Worm (Caenorhabditis elegans): ENCODE results near the gene mdl-1.

Gene mdl-1

DNA sequence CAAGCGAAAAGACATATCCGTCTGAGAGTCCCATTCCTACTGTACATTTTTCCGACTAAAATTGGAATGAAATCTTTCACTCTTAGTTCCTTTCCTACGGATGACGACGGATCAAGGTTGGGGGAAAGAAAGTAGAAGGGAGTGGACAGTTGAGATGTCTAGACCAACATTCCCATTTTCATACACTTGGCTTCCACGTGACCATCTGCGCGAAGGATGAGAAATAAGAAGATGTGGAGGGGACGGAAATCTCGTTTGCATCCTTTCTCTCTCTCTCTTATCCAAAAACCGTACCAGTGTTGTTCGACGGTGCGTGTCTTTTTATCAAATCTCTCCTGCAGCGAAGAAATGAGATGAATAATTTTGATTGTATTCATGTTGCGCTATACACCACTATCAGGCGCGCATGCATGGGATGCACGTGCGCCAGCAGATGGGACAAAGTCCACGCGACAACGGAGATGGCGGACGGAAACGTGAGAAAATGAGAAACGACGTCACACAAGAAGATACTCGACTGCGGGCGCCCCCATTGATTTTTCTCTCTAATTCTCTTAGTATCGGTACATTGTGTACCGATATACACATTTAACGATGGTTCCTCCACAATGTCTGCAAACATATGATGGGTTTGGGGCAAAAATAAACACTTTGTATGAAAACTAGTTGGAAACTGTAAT, 4.7 kb upstream of the mdl-1 start:
- TF ChIP-seq mdl-1 (tag; optimal IDR thresholded peaks at IDR 0.05) (peak; percentile 100), nhr-6 (tag; optimal IDR thresholded peaks at IDR 0.05) (peak; percentile 68), crh-2 (tag; optimal IDR thresholded peaks at IDR 0.05) (peak; percentile 94), mab-5 (tag; optimal IDR thresholded peaks at IDR 0.05) (peak; percentile 30), mbf-1 (tag; optimal IDR thresholded peaks at IDR 0.05) (no peak), gmeb-1 (tag; optimal IDR thresholded peaks at IDR 0.05) (peak; percentile 62), nhr-23 (tag; optimal IDR thresholded peaks at IDR 0.05) (no peak), C34F6.9 (tag; optimal IDR thresholded peaks at IDR 0.05) (peak; percentile 80), skn-1 (tag; optimal IDR thresholded peaks at IDR 0.05) (no peak), snpc-4 (tag; optimal IDR thresholded peaks at IDR 0.05) (peak; percentile 57), Y55F3AM.14 (GFP tag; optimal IDR thresholded peaks at IDR 0.05) (peak; percentile 93), nhr-21 (tag; optimal IDR thresholded peaks at IDR 0.05) (peak; percentile 99), sem-4 (tag; optimal IDR thresholded peaks at IDR 0.05) (peak; percentile 95), lin-11 (tag; optimal IDR thresholded peaks at IDR 0.05) (peak; percentile 78), sma-3 (GFP tag; optimal IDR thresholded peaks at IDR 0.05) (peak; percentile 99), fos-1 (tag; optimal IDR thresholded peaks at IDR 0.05) (peak; percentile 79), elt-3 (tag; optimal IDR thresholded peaks at IDR 0.05) (no peak), alr-1 (tag; optimal IDR thresholded peaks at IDR 0.05) (no peak), ceh-16 (tag; optimal IDR thresholded peaks at IDR 0.05) (peak; percentile 93), lsy-2 (tag; optimal IDR thresholded peaks at IDR 0.05) (peak; percentile 12 to 73), ztf-4 (tag; optimal IDR thresholded peaks at IDR 0.05) (peak; percentile 58), ztf-1 (GFP tag; conservative IDR thresholded peaks at IDR 0.05) (no peak), unc-55 (GFP tag; optimal IDR thresholded peaks at IDR 0.05) (peak; percentile 38), zag-1 (tag; optimal IDR thresholded peaks at IDR 0.05) (peak; percentile 29), ZK546.5 (tag; optimal IDR thresholded peaks at IDR 0.05) (no peak), F13H6.1 (tag; optimal IDR thresholded peaks at IDR 0.05) (peak; percentile 98), lin-13 (GFP tag; optimal IDR thresholded peaks at IDR 0.05) (peak; percentile 25), blmp-1 (tag; optimal IDR thresholded peaks at IDR 0.05; ENCODE audit: insufficient read depth) (peak; percentile 89), aly-2 (tag; optimal IDR thresholded peaks at IDR 0.05) (no peak), nhr-129 (tag; optimal IDR thresholded peaks at IDR 0.05) (peak; percentile 88), egl-27 (tag; optimal IDR thresholded peaks at IDR 0.05) (peak; percentile 96), nhr-12 (tag; optimal IDR thresholded peaks at IDR 0.05) (no peak), nhr-77 (tag; optimal IDR thresholded peaks at IDR 0.05) (no peak), nhr-25 (tag; optimal IDR thresholded peaks at IDR 0.05) (peak; percentile 96), sma-9 (GFP tag; optimal IDR thresholded peaks at IDR 0.05) (peak; percentile 100), sma-9 (tag; optimal IDR thresholded peaks at IDR 0.05) (peak; percentile 80)

DNA sequence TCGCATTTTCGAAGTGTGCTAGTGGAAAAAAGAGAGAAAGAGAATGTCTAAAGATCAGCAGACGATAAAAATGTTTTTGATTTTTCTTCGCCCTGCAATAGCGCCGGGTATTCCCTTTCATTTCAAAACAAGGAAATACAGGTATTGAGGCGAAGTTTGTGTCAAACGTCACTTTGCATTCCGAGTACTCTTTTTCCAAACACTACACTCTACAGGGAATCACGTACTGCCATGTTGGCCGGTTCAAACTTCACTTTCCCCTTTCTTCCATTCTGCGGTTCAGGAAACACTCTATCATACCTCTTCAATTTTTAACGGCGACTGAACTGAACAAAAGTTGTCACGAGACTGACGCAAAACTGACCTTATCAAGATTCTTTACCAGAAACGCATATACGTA, 3.6 kb upstream of the mdl-1 start:
- TF ChIP-seq sem-4 (tag; optimal IDR thresholded peaks at IDR 0.05), result no peak
- TF ChIP-seq elt-1 (tag; optimal IDR thresholded peaks at IDR 0.05), result no peak
- TF ChIP-seq blmp-1 (tag; optimal IDR thresholded peaks at IDR 0.05; ENCODE audit: insufficient read depth), result peak; percentile 52
- TF ChIP-seq snpc-4 (tag; optimal IDR thresholded peaks at IDR 0.05), result no peak

DNA sequence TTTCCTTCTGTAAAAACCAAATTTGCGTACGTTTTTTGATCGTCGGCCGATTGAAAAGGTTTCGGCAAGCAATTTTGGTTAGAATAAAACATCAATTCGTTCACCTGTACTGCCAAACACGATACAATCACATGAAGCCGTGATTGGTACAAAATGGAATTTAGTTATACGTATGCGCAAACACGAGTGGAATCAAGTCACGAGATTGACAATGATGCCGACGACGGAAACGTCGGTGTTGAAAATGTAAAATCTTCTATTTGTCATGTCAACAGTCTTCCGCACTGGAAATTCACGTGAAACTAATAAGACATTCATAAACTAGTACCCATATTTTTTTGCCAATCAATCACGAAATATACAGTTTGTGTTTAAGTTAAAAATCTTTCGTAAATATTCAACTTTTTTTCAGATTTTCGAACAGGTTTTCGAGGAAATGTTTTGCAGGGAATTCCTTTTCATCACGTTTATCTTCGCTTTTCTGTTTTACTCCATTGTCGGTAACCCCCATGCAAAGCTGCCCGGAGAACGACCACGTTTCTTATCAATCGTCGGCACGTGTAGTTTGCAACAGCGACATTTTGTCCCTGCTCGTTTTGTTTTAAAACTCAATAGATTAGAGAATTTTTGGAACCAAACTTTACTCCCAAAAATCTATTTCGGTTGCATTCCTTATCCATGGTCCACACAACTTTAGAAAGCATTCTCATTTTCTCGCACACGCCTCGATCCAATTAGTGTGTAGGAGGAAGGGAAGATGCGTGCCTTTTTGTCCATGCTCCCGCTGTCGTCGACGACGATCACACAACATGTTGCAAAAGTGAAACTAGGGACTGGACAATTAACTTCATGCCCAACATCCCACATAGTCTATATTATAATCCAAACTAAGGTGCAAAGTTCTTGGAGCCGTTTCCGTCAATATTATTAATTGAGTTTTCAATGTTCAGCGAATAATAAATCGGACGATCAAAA, 2.8 kb upstream of the mdl-1 start:
- TF ChIP-seq F13H6.1 (tag; optimal IDR thresholded peaks at IDR 0.05) (peak; percentile 7), nhr-6 (tag; optimal IDR thresholded peaks at IDR 0.05) (no peak), crh-2 (tag; optimal IDR thresholded peaks at IDR 0.05) (peak; percentile 51), Y55F3AM.14 (GFP tag; optimal IDR thresholded peaks at IDR 0.05) (no peak), ztf-4 (tag; optimal IDR thresholded peaks at IDR 0.05) (peak; percentile 43), unc-62 (GFP tag; optimal IDR thresholded peaks at IDR 0.05) (no peak), lsy-2 (tag; optimal IDR thresholded peaks at IDR 0.05) (peak in 1 of 2 experiments; percentile 30), unc-39 (tag; optimal IDR thresholded peaks at IDR 0.05) (no peak), sma-9 (GFP tag; optimal IDR thresholded peaks at IDR 0.05) (peak; percentile 83), sma-9 (tag; optimal IDR thresholded peaks at IDR 0.05) (no peak), ZK546.5 (tag; optimal IDR thresholded peaks at IDR 0.05) (no peak), nhr-21 (tag; optimal IDR thresholded peaks at IDR 0.05) (peak; percentile 15), unc-55 (GFP tag; optimal IDR thresholded peaks at IDR 0.05) (no peak), mdl-1 (tag; optimal IDR thresholded peaks at IDR 0.05) (peak; percentile 74 to 97), zag-1 (tag; optimal IDR thresholded peaks at IDR 0.05) (peak; percentile 38), egl-27 (tag; optimal IDR thresholded peaks at IDR 0.05) (no peak), nhr-129 (tag; optimal IDR thresholded peaks at IDR 0.05) (peak; percentile 65), gmeb-1 (tag; optimal IDR thresholded peaks at IDR 0.05) (peak; percentile 28), nhr-10 (tag; optimal IDR thresholded peaks at IDR 0.05) (no peak), nhr-23 (tag; optimal IDR thresholded peaks at IDR 0.05) (no peak), peb-1 (tag; optimal IDR thresholded peaks at IDR 0.05) (no peak), C34F6.9 (tag; optimal IDR thresholded peaks at IDR 0.05) (peak; percentile 37), sma-3 (GFP tag; optimal IDR thresholded peaks at IDR 0.05) (peak; percentile 74), skn-1 (tag; optimal IDR thresholded peaks at IDR 0.05) (no peak), blmp-1 (tag; optimal IDR thresholded peaks at IDR 0.05; ENCODE audit: insufficient read depth) (peak; percentile 39), ceh-82 (tag; optimal IDR thresholded peaks at IDR 0.05) (no peak), dmd-4 (tag; optimal IDR thresholded peaks at IDR 0.05) (no peak), lin-13 (GFP tag; optimal IDR thresholded peaks at IDR 0.05) (no peak), R02D3.7 (tag; optimal IDR thresholded peaks at IDR 0.05) (no peak), elt-1 (tag; optimal IDR thresholded peaks at IDR 0.05) (no peak)

Data from whole organism, L2 larva.